Worm (Caenorhabditis elegans) whole organism, L4/young adult: ENCODE data around the gene mrpl-44.

ENCODE experiments used
- W03F9.2 ChIP-seq: fragments of 150-350 bp; optimal IDR thresholded peaks from 2 replicates; lab custom pipeline; 2014; ENCODE audit warnings: missing biosample characterization, missing genetic modification characterization
- him-1 ChIP-seq: sonication (generic microtip); optimal IDR thresholded peaks from 2 replicates; lab custom pipeline; 2016; ENCODE audit warnings: missing genotype, missing genetic modification reagents, missing genetic modification characterization, missing compliant biosample characterization

DNA sequence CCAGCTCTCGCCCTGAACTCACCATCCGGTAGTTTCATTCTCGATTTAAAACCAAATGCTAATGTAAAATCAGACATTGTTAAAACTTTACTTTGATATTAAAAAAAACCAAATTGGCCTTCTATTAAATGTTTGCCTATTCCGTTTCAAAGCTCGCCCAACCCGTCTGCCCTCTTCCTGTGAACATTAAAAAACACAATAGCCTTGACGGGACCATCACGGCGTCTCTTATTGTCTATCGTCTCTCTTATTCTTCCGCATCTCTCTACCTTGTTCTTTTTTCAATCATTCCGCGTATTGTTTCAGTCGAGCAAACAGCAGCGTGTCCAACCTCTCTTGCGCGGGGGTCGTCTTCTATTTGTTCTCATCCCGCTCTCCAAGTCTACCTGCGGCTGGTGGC is 25.5 kb upstream of the mrpl-44 start, which contains the start of gene ZK512.1:
- TF ChIP-seq him-1 (tag; lab: Kevin White, UChicago) (no peak), W03F9.2 (tag; lab: Kevin White, UChicago) (no peak)
